Worm (Caenorhabditis elegans) whole organism, L4 larva: Measurements from ENCODE around the gene eri-12.

Experiments
- F37D6.2 ChIP-seq: sonication (generic microtip); optimal IDR thresholded peaks from 2 replicates; lab custom pipeline; 2016; ENCODE audit warnings: mild to moderate bottlenecking, missing genetic modification characterization, missing compliant biosample characterization
- T20F7.1 ChIP-seq: fragments of 200-800 bp; sonication (Bioruptor generic); optimal IDR thresholded peaks from 2 replicates; lab custom pipeline; 2018; ENCODE audit warnings: mild to moderate bottlenecking, missing genetic modification characterization, missing compliant biosample characterization
- T26A8.4 ChIP-seq: fragments of 200-800 bp; sonication (Bioruptor generic); IDR thresholded peaks from 2 replicates; pipeline ENCODE4 v1.3.6; 2022; ENCODE audit warnings: missing genetic modification characterization, missing compliant biosample characterization
- Y5F2A.4 ChIP-seq: fragments of 200-800 bp; sonication (Bioruptor generic); optimal IDR thresholded peaks from 2 replicates; lab custom pipeline; 2018; ENCODE audit warnings: mild to moderate bottlenecking, missing genetic modification characterization, missing compliant biosample characterization
- ZK546.5 ChIP-seq, 2 experiments: sonication (generic microtip); optimal IDR thresholded peaks; 2 replicates each; lab custom pipeline; 2017; ENCODE audit warnings: missing biosample characterization in 2 of 2, missing genetic modification characterization in 2 of 2
- ama-1 ChIP-seq: fragments of 150-350 bp; optimal IDR thresholded peaks from 2 replicates; lab custom pipeline; 2014; ENCODE audit warnings: inconsistent platforms, mixed read lengths
- ceh-20 ChIP-seq: fragments of 200-800 bp; sonication (Bioruptor generic); IDR thresholded peaks from 2 replicates; pipeline ENCODE4 v1.3.6; 2022; ENCODE audit warnings: missing genetic modification reagents, missing genetic modification characterization, missing compliant biosample characterization
- ceh-32 ChIP-seq: sonication (generic microtip); optimal IDR thresholded peaks from 2 replicates; lab custom pipeline; 2016; ENCODE audit warnings: mild to moderate bottlenecking, missing genetic modification characterization, missing compliant biosample characterization; ENCODE audit not compliant: poor library complexity
- daf-16 ChIP-seq, 3 experiments: sonication (generic microtip); optimal IDR thresholded peaks; 2 replicates each; lab custom pipeline; 2016 to 2017; ENCODE audit warnings: missing genetic modification characterization in 3 of 3, missing genetic modification reagents in 3 of 3, mild to moderate bottlenecking in 2 of 3, missing compliant biosample characterization in 2 of 3, missing biosample characterization in 1 of 3, moderate library complexity in 1 of 3
- egl-43 ChIP-seq: fragments of 200-800 bp; sonication (Bioruptor generic); IDR thresholded peaks from 2 replicates; pipeline ENCODE4 v1.3.6; 2022; ENCODE audit warnings: missing genetic modification reagents, missing genetic modification characterization, missing compliant biosample characterization
- hlh-11 ChIP-seq: fragments of 200-800 bp; sonication (Bioruptor generic); optimal IDR thresholded peaks from 2 replicates; lab custom pipeline; 2018; ENCODE audit warnings: mild to moderate bottlenecking, missing genetic modification characterization, missing compliant biosample characterization
- hlh-30 ChIP-seq: sonication (generic microtip); optimal IDR thresholded peaks from 2 replicates; lab custom pipeline; 2017; ENCODE audit warnings: antibody characterized with exemption, mild to moderate bottlenecking, missing genetic modification characterization, missing compliant biosample characterization; ENCODE audit not compliant: insufficient read depth
- lin-1 ChIP-seq: fragments of 200-800 bp; sonication (Bioruptor generic); IDR thresholded peaks from 2 replicates; pipeline ENCODE4 v1.3.6; 2022; ENCODE audit warnings: missing genetic modification reagents, missing genetic modification characterization, missing compliant biosample characterization
- lin-13 ChIP-seq: fragments of 150-350 bp; optimal IDR thresholded peaks from 2 replicates; lab custom pipeline; 2014; ENCODE audit warnings: missing biosample characterization, missing genetic modification reagents, missing genetic modification characterization
- lin-15B ChIP-seq: fragments of 150-350 bp; sonication (generic microtip); optimal IDR thresholded peaks from 3 replicates; lab custom pipeline; 2014; ENCODE audit warnings: missing biosample characterization, missing genetic modification characterization
- lin-39 ChIP-seq: fragments of 150-350 bp; optimal IDR thresholded peaks from 2 replicates; lab custom pipeline; 2014; ENCODE audit warnings: missing biosample characterization, missing genetic modification reagents, missing genetic modification characterization
- madf-5 ChIP-seq, 2 experiments: fragments of 200-800 bp; sonication (Bioruptor generic); IDR thresholded peaks; 2 replicates each; pipeline ENCODE4 v1.3.6; 2022; ENCODE audit warnings: missing compliant biosample characterization in 2 of 2, missing genetic modification characterization in 2 of 2
- mdl-1 ChIP-seq, 2 experiments: fragments of 150-350 bp in 1 of 2; sonication (generic microtip) in 1 of 2; optimal IDR thresholded peaks; 2 replicates each; lab custom pipeline; 2014 to 2017; ENCODE audit warnings: missing biosample characterization in 2 of 2, missing genetic modification characterization in 2 of 2
- mdt-29 ChIP-seq: fragments of 200-800 bp; sonication (Bioruptor generic); IDR thresholded peaks from 2 replicates; pipeline ENCODE4 v1.3.6; 2022; ENCODE audit warnings: missing genetic modification reagents, missing genetic modification characterization, missing compliant biosample characterization
- mxl-2 ChIP-seq: fragments of 200-800 bp; sonication (Bioruptor generic); conservative IDR thresholded peaks from 2 replicates; pipeline ENCODE4 v1.3.6; 2022; ENCODE audit warnings: missing genetic modification reagents, missing genetic modification characterization, missing compliant biosample characterization
- mxl-3 ChIP-seq: fragments of 200-800 bp; sonication (Bioruptor generic); optimal IDR thresholded peaks from 2 replicates; lab custom pipeline; 2018; ENCODE audit warnings: mild to moderate bottlenecking, missing genetic modification characterization, missing compliant biosample characterization
- nhr-11 ChIP-seq: fragments of 150-350 bp; optimal IDR thresholded peaks from 2 replicates; lab custom pipeline; 2014; ENCODE audit warnings: missing biosample characterization, missing genetic modification characterization
- nhr-25 ChIP-seq: sonication (generic microtip); optimal IDR thresholded peaks from 2 replicates; lab custom pipeline; 2017; ENCODE audit warnings: missing genetic modification characterization, mild to moderate bottlenecking, missing compliant biosample characterization, antibody characterized with exemption, moderate library complexity, borderline replicate concordance; ENCODE audit not compliant: insufficient read depth
- rbr-2 ChIP-seq: sonication (generic microtip); optimal IDR thresholded peaks from 2 replicates; lab custom pipeline; 2016; ENCODE audit warnings: missing genotype, missing genetic modification characterization, missing compliant biosample characterization
- skn-1 ChIP-seq: fragments of 150-350 bp; optimal IDR thresholded peaks from 2 replicates; lab custom pipeline; 2014; ENCODE audit warnings: missing biosample characterization, missing genetic modification characterization
- snpc-1.2 ChIP-seq: fragments of 200-800 bp; sonication (Bioruptor generic); IDR thresholded peaks from 2 replicates; pipeline ENCODE4 v1.3.6; 2022; ENCODE audit warnings: missing genetic modification reagents, missing genetic modification characterization, missing compliant biosample characterization
- snpc-4 ChIP-seq: fragments of 150-350 bp; optimal IDR thresholded peaks from 2 replicates; lab custom pipeline; 2014; ENCODE audit warnings: missing biosample characterization, missing genetic modification characterization
- spr-3 ChIP-seq: fragments of 200-800 bp; sonication (Bioruptor generic); optimal IDR thresholded peaks from 2 replicates; lab custom pipeline; 2018; ENCODE audit warnings: mild to moderate bottlenecking, missing genetic modification characterization, missing compliant biosample characterization
- tag-97 ChIP-seq: fragments of 200-800 bp; sonication (Bioruptor generic); IDR thresholded peaks from 2 replicates; pipeline ENCODE4 v1.3.6; 2022; ENCODE audit warnings: missing genetic modification characterization, missing compliant biosample characterization
- tra-1 ChIP-seq: fragments of 200-800 bp; sonication (Bioruptor generic); IDR thresholded peaks from 2 replicates; pipeline ENCODE4 v1.3.6; 2022; ENCODE audit warnings: missing genetic modification reagents, missing genetic modification characterization, missing compliant biosample characterization
- unc-39 ChIP-seq: sonication (generic microtip); optimal IDR thresholded peaks from 2 replicates; lab custom pipeline; 2017; ENCODE audit warnings: missing biosample characterization, missing genetic modification characterization
- unc-62 ChIP-seq, 3 experiments: fragments of 150-350 bp in 1 of 3; sonication (generic microtip); optimal IDR thresholded peaks in 2 of 3; peaks in 1 of 3; 1 replicate in 1 of 3; 2 replicates in 2 of 3; lab custom pipeline; 2014 to 2017; ENCODE audit warnings: missing biosample characterization in 3 of 3, missing genetic modification characterization in 3 of 3, missing genetic modification reagents in 3 of 3, missing genotype in 1 of 3
- zip-11 ChIP-seq: fragments of 200-800 bp; sonication (Bioruptor generic); IDR thresholded peaks from 2 replicates; pipeline ENCODE4 v1.3.6; 2022; ENCODE audit warnings: missing genetic modification characterization, missing compliant biosample characterization

Gene eri-12

DNA sequence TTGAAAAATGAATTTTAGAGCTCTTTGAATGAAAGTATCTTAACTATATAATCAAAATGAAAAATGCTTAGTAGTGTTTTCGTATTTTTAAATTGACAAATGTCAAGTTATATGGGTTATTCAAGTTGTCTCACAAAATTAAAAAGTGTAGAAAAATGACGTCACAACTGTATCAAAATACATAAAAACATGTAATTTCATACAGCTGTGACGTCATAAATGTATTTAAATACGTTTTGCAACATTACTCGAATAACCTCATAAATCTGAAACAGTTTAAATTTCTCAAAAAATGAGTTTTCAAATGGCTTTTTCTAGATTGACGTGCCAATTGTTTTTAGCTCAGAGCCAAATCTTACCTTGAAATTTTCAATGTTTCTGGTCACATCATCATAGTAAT, 46.9 kb upstream of the eri-12 start:
- 0 out of 2 replicates have a peak, but pooled peaks have one; percentile 19 for TF ChIP-seq tra-1 (GFP tag; lab: Robert Waterston, UW)
- TF ChIP-seq snpc-4 (tag; lab: Kevin White, UChicago), result no peak
- TF ChIP-seq mxl-2 (GFP tag; lab: Robert Waterston, UW), result no peak
- TF ChIP-seq mxl-3, result no peak
- TF ChIP-seq, all 104 proteins: peak for 1

DNA sequence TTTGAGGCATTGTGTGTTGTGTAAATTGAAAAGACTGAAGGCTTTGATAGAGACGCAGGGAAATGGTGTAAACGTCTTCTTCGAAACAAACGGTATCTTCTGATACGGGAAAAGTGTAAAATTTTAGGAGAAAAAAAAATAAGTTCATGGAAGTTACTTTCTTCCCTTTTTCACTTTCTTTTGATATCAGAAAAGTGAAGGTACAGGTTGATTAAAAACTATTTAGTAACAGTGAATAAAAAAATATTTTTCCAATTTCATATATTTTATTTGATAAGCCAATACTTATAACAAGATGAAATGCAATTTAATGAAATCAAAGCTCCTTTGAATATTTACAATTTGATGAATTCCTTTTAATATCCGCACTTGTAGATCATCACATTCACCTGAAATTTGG, 46.3 kb upstream of the eri-12 start, which contains the start of gene col-129:
Gene col-129 (minus strand): TSS at position 101 of the 400 bp plus-strand sequence.
- TF ChIP-seq madf-5 (GFP tag; IDR thresholded peaks at IDR 0.05; lab: Robert Waterston, UW) (no peak), F37D6.2 (no peak), ZK546.5 (tag; optimal IDR thresholded peaks at IDR 0.05; lab: Kevin White, UChicago) (no peak), nhr-25 (tag; lab: Kevin White, UChicago) (no peak), spr-3 (GFP tag; lab: Kevin White, UChicago) (no peak), ceh-32 (no peak), T26A8.4 (GFP tag; lab: Robert Waterston, UW) (no peak), lin-13 (GFP tag; lab: Kevin White, UChicago) (no peak), egl-43 (GFP tag; lab: Robert Waterston, UW) (no peak), lin-1 (GFP tag; lab: Robert Waterston, UW) (no peak), rbr-2 (tag; lab: Kevin White, UChicago) (no peak), unc-39 (tag; lab: Kevin White, UChicago) (no peak), skn-1 (tag; lab: Kevin White, UChicago) (no peak), mdl-1 (tag; optimal IDR thresholded peaks at IDR 0.05; lab: Kevin White, UChicago) (no peak), ama-1 (lab: Kevin White, UChicago) (no peak)

DNA sequence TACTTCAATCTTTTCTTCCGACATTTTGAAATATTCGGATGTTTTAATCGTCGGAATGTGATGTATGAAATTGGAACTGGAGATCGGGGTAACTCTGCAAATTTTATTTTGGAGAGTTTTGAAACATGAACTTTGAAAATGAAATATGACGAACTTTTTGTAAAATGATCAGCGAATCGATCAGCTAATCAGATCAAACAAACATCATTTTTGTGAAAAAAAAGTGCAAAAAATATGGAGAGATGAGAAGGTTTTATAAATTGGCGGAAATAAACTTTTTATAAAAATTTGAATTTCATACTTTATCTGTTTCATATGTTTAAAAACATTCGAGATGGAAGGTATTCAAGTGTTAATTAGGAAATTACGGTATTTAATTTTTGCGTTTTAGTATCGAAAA, 45.2 kb upstream of the eri-12 start, which contains the start of gene dlc-2:
Gene dlc-2 (minus strand): TSS at position 101 of the 400 bp plus-strand sequence.
- no peak for TF ChIP-seq ama-1 (lab: Kevin White, UChicago)

DNA sequence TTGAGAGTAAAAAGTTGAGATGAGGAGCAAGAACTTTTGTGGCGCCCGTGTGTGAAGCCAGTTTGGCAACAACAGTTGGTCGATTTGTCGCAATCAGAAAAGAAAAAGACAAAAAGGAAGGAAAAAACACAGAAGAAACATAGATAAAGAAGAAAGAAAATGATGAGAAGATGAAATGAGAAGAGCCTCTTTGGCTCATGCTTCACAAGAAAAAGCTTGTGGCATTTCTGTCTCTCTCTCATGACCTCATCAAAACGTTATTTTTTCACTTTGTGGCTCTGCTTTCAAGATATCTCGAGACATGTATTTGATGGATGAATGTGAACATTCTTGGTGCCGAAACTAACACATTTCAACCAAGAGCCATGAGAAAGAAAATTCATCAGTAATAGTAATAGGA, 43.6 kb upstream of the eri-12 start:
- no peak for TF ChIP-seq zip-11 (GFP tag; lab: Robert Waterston, UW)
- no peak for TF ChIP-seq nhr-11 (tag; lab: Kevin White, UChicago)
- no peak for TF ChIP-seq lin-15B
- TF ChIP-seq unc-62 (GFP tag; optimal IDR thresholded peaks at IDR 0.05 in 1 of 2; lab: Kevin White, UChicago), result peak in 1 of 2 experiments; percentile 10
- TF ChIP-seq unc-62 (tag; optimal IDR thresholded peaks at IDR 0.05; lab: Kevin White, UChicago), result no peak
- TF ChIP-seq spr-3 (GFP tag; lab: Kevin White, UChicago), result no peak
- TF ChIP-seq ceh-32, result no peak
- TF ChIP-seq tra-1 (GFP tag; lab: Robert Waterston, UW), result no peak
- no peak for TF ChIP-seq Y5F2A.4 (GFP tag; lab: Kevin White, UChicago)
- TF ChIP-seq hlh-30, result peak; percentile 56
- no peak for TF ChIP-seq lin-39 (tag; lab: Kevin White, UChicago)
- TF ChIP-seq mdt-29 (GFP tag; lab: Robert Waterston, UW), result no peak
- no peak for TF ChIP-seq ceh-20 (GFP tag; lab: Robert Waterston, UW)
- no peak for TF ChIP-seq snpc-1.2 (GFP tag; lab: Robert Waterston, UW)
- TF ChIP-seq daf-16 (GFP tag; optimal IDR thresholded peaks at IDR 0.05; lab: Kevin White, UChicago), result peak in 1 of 2 experiments; percentile 21
- no peak for TF ChIP-seq daf-16 (tag; optimal IDR thresholded peaks at IDR 0.05; lab: Kevin White, UChicago)
- TF ChIP-seq tag-97 (GFP tag; lab: Robert Waterston, UW), result no peak
- peak; percentile 42 for TF ChIP-seq hlh-11 (tag; lab: Kevin White, UChicago)
- TF ChIP-seq T20F7.1, result no peak
